Fruit fly (Drosophila melanogaster) whole organism, prepupa: Measurements from ENCODE around the gene CG13062.

Experiments
- CG10631 ChIP-seq: fragments of 200-800 bp; sonication (Bioruptor generic); optimal IDR thresholded peaks from 2 replicates; lab custom pipeline; 2016; ENCODE audit warnings: missing biosample characterization, missing genetic modification characterization
- CG10669 ChIP-seq: fragments of 200-800 bp; sonication (Bioruptor generic); optimal IDR thresholded peaks from 3 replicates; lab custom pipeline; 2018; ENCODE audit warnings: missing biosample characterization, mild to moderate bottlenecking, missing genetic modification characterization, moderate library complexity
- CG11294 ChIP-seq: fragments of 200-800 bp; sonication (Bioruptor generic); IDR thresholded peaks from 2 replicates; pipeline ENCODE4 v1.3.6; 2022; ENCODE audit warnings: missing biosample characterization, missing genetic modification characterization
- CG15336 ChIP-seq: fragments of 200-800 bp; sonication (Bioruptor generic); IDR thresholded peaks from 2 replicates; pipeline ENCODE4 v1.3.6; 2022; ENCODE audit warnings: missing biosample characterization, missing genetic modification characterization
- CG3919 ChIP-seq: fragments of 200-800 bp; sonication (Bioruptor generic); optimal IDR thresholded peaks from 3 replicates; lab custom pipeline; 2016; ENCODE audit warnings: missing biosample characterization, missing genetic modification characterization
- CG6163 ChIP-seq: fragments of 200-800 bp; sonication (Bioruptor generic); IDR thresholded peaks from 3 replicates; pipeline ENCODE4 v1.3.6; 2022; ENCODE audit warnings: missing biosample characterization, missing genetic modification characterization
- CG6792 ChIP-seq: fragments of 200-800 bp; sonication (Bioruptor generic); optimal IDR thresholded peaks from 3 replicates; lab custom pipeline; 2016; ENCODE audit warnings: missing biosample characterization, missing genetic modification characterization
- CG8119 ChIP-seq: fragments of 200-800 bp; sonication (Bioruptor generic); IDR thresholded peaks from 3 replicates; pipeline ENCODE4 v1.3.6; 2022; ENCODE audit warnings: missing biosample characterization, missing genetic modification characterization
- CG8319 ChIP-seq: fragments of 200-800 bp; sonication (Bioruptor generic); optimal IDR thresholded peaks from 3 replicates; lab custom pipeline; 2016; ENCODE audit warnings: missing biosample characterization, missing genetic modification characterization
- CG8632 ChIP-seq: fragments of 200-800 bp; sonication (Bioruptor generic); optimal IDR thresholded peaks from 3 replicates; lab custom pipeline; 2016; ENCODE audit warnings: missing biosample characterization, missing genetic modification characterization
- CG9139 ChIP-seq: fragments of 200-800 bp; sonication (Bioruptor generic); optimal IDR thresholded peaks from 3 replicates; lab custom pipeline; 2017; ENCODE audit warnings: missing biosample characterization, mild to moderate bottlenecking, missing genetic modification characterization
- Eip75B ChIP-seq: fragments of 200-800 bp; sonication (Bioruptor generic); optimal IDR thresholded peaks from 3 replicates; lab custom pipeline; 2016; ENCODE audit warnings: missing biosample characterization, missing genetic modification characterization
- Eip78C ChIP-seq: fragments of 200-800 bp; sonication (Bioruptor generic); peaks from one replicate; lab custom pipeline; 2016; ENCODE audit warnings: missing biosample characterization, missing genetic modification characterization
- Ets21C ChIP-seq: fragments of 200-800 bp; sonication (Bioruptor generic); optimal IDR thresholded peaks from 3 replicates; lab custom pipeline; 2016; ENCODE audit warnings: missing biosample characterization, missing genetic modification characterization
- Hr39 ChIP-seq: fragments of 200-800 bp; sonication (Bioruptor generic); optimal IDR thresholded peaks from 2 replicates; lab custom pipeline; 2016; ENCODE audit warnings: missing biosample characterization, missing genetic modification characterization
- Lpt ChIP-seq: fragments of 200-800 bp; sonication (Bioruptor generic); optimal IDR thresholded peaks from 3 replicates; lab custom pipeline; 2016; ENCODE audit warnings: missing biosample characterization, missing genetic modification characterization
- Smox ChIP-seq: fragments of 200-800 bp; sonication (Bioruptor generic); optimal IDR thresholded peaks from 3 replicates; lab custom pipeline; 2016; ENCODE audit warnings: missing biosample characterization, missing genetic modification characterization
- Sox102F ChIP-seq: fragments of 200-800 bp; sonication (Bioruptor generic); optimal IDR thresholded peaks from 2 replicates; lab custom pipeline; 2016; ENCODE audit warnings: missing biosample characterization, mild to moderate bottlenecking, missing genetic modification characterization
- Sox14 ChIP-seq: fragments of 200-800 bp; sonication (Bioruptor generic); optimal IDR thresholded peaks from 3 replicates; lab custom pipeline; 2016; ENCODE audit warnings: missing biosample characterization, missing genetic modification characterization
- Sox15 ChIP-seq: fragments of 200-800 bp; sonication (Bioruptor generic); optimal IDR thresholded peaks from 3 replicates; lab custom pipeline; 2016; ENCODE audit warnings: missing biosample characterization, missing genetic modification characterization
- achi ChIP-seq: fragments of 200-800 bp; sonication (Bioruptor generic); optimal IDR thresholded peaks from 3 replicates; lab custom pipeline; 2016; ENCODE audit warnings: missing biosample characterization, missing genetic modification characterization
- dac ChIP-seq: fragments of 200-800 bp; sonication (Bioruptor generic); optimal IDR thresholded peaks from 2 replicates; lab custom pipeline; 2017; ENCODE audit warnings: missing biosample characterization, mild to moderate bottlenecking, missing genetic modification characterization
- dsx ChIP-seq: fragments of 200-800 bp; optimal IDR thresholded peaks from 3 replicates; lab custom pipeline; 2019; ENCODE audit warnings: missing biosample characterization, mild to moderate bottlenecking, missing genetic modification characterization, moderate library complexity; ENCODE audit not compliant: poor library complexity, severe bottlenecking
- eg ChIP-seq: fragments of 200-800 bp; sonication (Bioruptor generic); IDR thresholded peaks from 3 replicates; pipeline ENCODE4 v1.3.6; 2022; ENCODE audit warnings: missing biosample characterization, missing genetic modification characterization
- esn ChIP-seq: fragments of 200-800 bp; sonication (Bioruptor generic); optimal IDR thresholded peaks from 2 replicates; lab custom pipeline; 2016; ENCODE audit warnings: missing biosample characterization, mild to moderate bottlenecking, missing genetic modification characterization, moderate library complexity
- fd59A ChIP-seq: fragments of 200-800 bp; sonication (Bioruptor generic); optimal IDR thresholded peaks from 2 replicates; lab custom pipeline; 2017; ENCODE audit warnings: missing biosample characterization, mild to moderate bottlenecking, missing genetic modification characterization, missing genetic modification reagents
- ss ChIP-seq, 2 experiments: fragments of 200-800 bp; sonication (Bioruptor generic); optimal IDR thresholded peaks; 2 replicates in 1 of 2; 3 replicates in 1 of 2; lab custom pipeline; 2017 to 2018; ENCODE audit warnings: mild to moderate bottlenecking in 2 of 2, missing biosample characterization in 2 of 2, missing genetic modification characterization in 2 of 2, moderate library complexity in 1 of 2
- topi ChIP-seq: fragments of 200-800 bp; sonication (Bioruptor generic); optimal IDR thresholded peaks from 3 replicates; lab custom pipeline; 2016; ENCODE audit warnings: missing biosample characterization, missing genetic modification characterization

CG13062 gene

dm6 chr3L:16277135-16277534 lies 37.0 kb upstream of the CG13062 start, which contains the start of gene CG13065:
CG13065 (plus strand) TSS chr3L:16277435.
- no peak for TF ChIP-seq Eip78C (GFP tag; lab: Kevin White, UChicago)
- no peak for TF ChIP-seq eg (GFP tag; lab: Robert Waterston, UW)
- TF ChIP-seq esn (GFP tag; lab: Kevin White, UChicago), result no peak
- no peak for TF ChIP-seq CG11294 (GFP tag; lab: Robert Waterston, UW)
- no peak for TF ChIP-seq CG9139
- TF ChIP-seq CG6163 (GFP tag; lab: Robert Waterston, UW), result no peak
- no peak for TF ChIP-seq Smox
- no peak for TF ChIP-seq CG8319
- TF ChIP-seq CG10669 (GFP tag; lab: Kevin White, UChicago), result no peak
- TF ChIP-seq ss (GFP tag; optimal IDR thresholded peaks at IDR 0.05; lab: Kevin White, UChicago), result no peak
- no peak for TF ChIP-seq dsx (GFP tag; lab: Kevin White, UChicago)
- no peak for TF ChIP-seq dac (GFP tag; lab: Kevin White, UChicago)
- no peak for TF ChIP-seq Ets21C
- TF ChIP-seq CG6792, result no peak
- TF ChIP-seq achi (GFP tag; lab: Kevin White, UChicago), result no peak
- TF ChIP-seq, all 60 proteins: peak for 0

- no peak for TF ChIP-seq fd59A (GFP tag; lab: Kevin White, UChicago)
- no peak for TF ChIP-seq CG8119 (GFP tag; lab: Robert Waterston, UW)
- no peak for TF ChIP-seq Sox102F
- TF ChIP-seq CG11294 (GFP tag; lab: Robert Waterston, UW), result no peak
- no peak for TF ChIP-seq Hr39 (GFP tag; lab: Kevin White, UChicago)
- no peak for TF ChIP-seq Smox
- no peak for TF ChIP-seq CG10631 (GFP tag; lab: Kevin White, UChicago)
- no peak for TF ChIP-seq CG8632 (GFP tag; lab: Kevin White, UChicago)
- TF ChIP-seq CG8319, result no peak
- no peak for TF ChIP-seq CG6792
- no peak for TF ChIP-seq Sox14 (GFP tag; lab: Kevin White, UChicago)
These were observed 34.9 kb upstream of the CG13062 start, which contains the start of gene CG13050 for dm6 chr3L:16279171-16279570. CG13050 (minus strand) TSS chr3L:16279271.

dm6 chr3L:16279987-16280454 lies 34.1 kb upstream of the CG13062 start, which contains the start of gene CG13064:
CG13064 (plus strand) TSS chr3L:16280404.
- TF ChIP-seq Eip78C (GFP tag; lab: Kevin White, UChicago) (peak; percentile 53), CG15336 (GFP tag; lab: Robert Waterston, UW) (no peak), dsx (GFP tag; lab: Kevin White, UChicago) (peak; percentile 55), Lpt (GFP tag; lab: Kevin White, UChicago) (peak; percentile 8), ss (GFP tag; optimal IDR thresholded peaks at IDR 0.05; lab: Kevin White, UChicago) (peak in 1 of 2 experiments; percentile 63), Eip75B (GFP tag; lab: Kevin White, UChicago) (peak; percentile 47), Sox102F (peak; percentile 19), topi (GFP tag; lab: Kevin White, UChicago) (no peak)

dm6 chr3L:16281880-16282556 lies 32.1 kb upstream of the CG13062 start, which contains the start of gene CG13049:
CG13049 (minus strand) TSS chr3L:16281930.
- TF ChIP-seq ss (GFP tag; optimal IDR thresholded peaks at IDR 0.05; lab: Kevin White, UChicago) (peak in 1 of 2 experiments; percentile 62), Sox15 (no peak)

- TF ChIP-seq CG3919 (GFP tag; lab: Kevin White, UChicago) (no peak), Eip78C (GFP tag; lab: Kevin White, UChicago) (no peak), CG10631 (GFP tag; lab: Kevin White, UChicago) (no peak), Sox14 (GFP tag; lab: Kevin White, UChicago) (no peak), CG11294 (GFP tag; lab: Robert Waterston, UW) (no peak), Sox15 (no peak), dsx (GFP tag; lab: Kevin White, UChicago) (no peak)
These were observed 30.3 kb upstream of the CG13062 start, which contains the start of gene CG13048 for dm6 chr3L:16283821-16284220. CG13048 (minus strand) TSS chr3L:16283921.
